Worm (Caenorhabditis elegans) whole organism, L4/young adult: Measurements from ENCODE around the gene cpx-2.

Experiments
- W03F9.2 ChIP-seq: fragments of 150-350 bp; optimal IDR thresholded peaks from 2 replicates; lab custom pipeline; 2014; ENCODE audit warnings: missing biosample characterization, missing genetic modification characterization
- dao-5 ChIP-seq: sonication (generic microtip); optimal IDR thresholded peaks from 2 replicates; lab custom pipeline; 2016; ENCODE audit warnings: missing genotype, missing genetic modification characterization, moderate library complexity, missing compliant biosample characterization
- him-1 ChIP-seq: sonication (generic microtip); optimal IDR thresholded peaks from 2 replicates; lab custom pipeline; 2016; ENCODE audit warnings: missing genotype, missing genetic modification reagents, missing genetic modification characterization, missing compliant biosample characterization

The cpx-2 gene

ce11 chrX:13071120-13071519 lies at the start of gene cpx-2:
cpx-2 (minus strand) TSS chrX:13071220.
- TF ChIP-seq W03F9.2 (tag; lab: Kevin White, UChicago) (no peak), him-1 (tag; lab: Kevin White, UChicago) (no peak), dao-5 (tag; lab: Kevin White, UChicago) (no peak)

ce11 chrX:13119900-13120299 lies 48.9 kb upstream of the cpx-2 start:
- no peak for TF ChIP-seq W03F9.2 (tag; lab: Kevin White, UChicago)
- no peak for TF ChIP-seq dao-5 (tag; lab: Kevin White, UChicago)
- no peak for TF ChIP-seq him-1 (tag; lab: Kevin White, UChicago)

ce11 chrX:13116380-13116779 lies 45.4 kb upstream of the cpx-2 start:
- no peak for TF ChIP-seq him-1 (tag; lab: Kevin White, UChicago)
- no peak for TF ChIP-seq dao-5 (tag; lab: Kevin White, UChicago)
- no peak for TF ChIP-seq W03F9.2 (tag; lab: Kevin White, UChicago)

- no peak for TF ChIP-seq him-1 (tag; lab: Kevin White, UChicago)
- no peak for TF ChIP-seq dao-5 (tag; lab: Kevin White, UChicago)
- no peak for TF ChIP-seq W03F9.2 (tag; lab: Kevin White, UChicago)
Observed at ce11 chrX:13115694-13116093, 44.7 kb upstream of the cpx-2 start.

ce11 chrX:13113457-13113856 lies 42.4 kb upstream of the cpx-2 start, which contains the start of gene F17H10.2:
F17H10.2 (plus strand) TSS chrX:13113772.
- TF ChIP-seq W03F9.2 (tag; lab: Kevin White, UChicago) (no peak), dao-5 (tag; lab: Kevin White, UChicago) (no peak), him-1 (tag; lab: Kevin White, UChicago) (no peak)

- no peak for TF ChIP-seq W03F9.2 (tag; lab: Kevin White, UChicago)
Observed at ce11 chrX:13112664-13113063, 41.6 kb upstream of the cpx-2 start.

- TF ChIP-seq him-1 (tag; lab: Kevin White, UChicago), result no peak
- TF ChIP-seq W03F9.2 (tag; lab: Kevin White, UChicago), result no peak
- TF ChIP-seq dao-5 (tag; lab: Kevin White, UChicago), result no peak
Observed at ce11 chrX:13110004-13110403, 39.0 kb upstream of the cpx-2 start.

ce11 chrX:13108664-13109063 lies 37.6 kb upstream of the cpx-2 start:
- TF ChIP-seq dao-5 (tag; lab: Kevin White, UChicago) (no peak), him-1 (tag; lab: Kevin White, UChicago) (no peak), W03F9.2 (tag; lab: Kevin White, UChicago) (no peak)

- TF ChIP-seq him-1 (tag; lab: Kevin White, UChicago) (no peak), dao-5 (tag; lab: Kevin White, UChicago) (no peak), W03F9.2 (tag; lab: Kevin White, UChicago) (no peak)
Observed at ce11 chrX:13106177-13106761, 35.2 kb upstream of the cpx-2 start.

ce11 chrX:13104966-13105365 lies 33.9 kb upstream of the cpx-2 start, which contains the start of gene F17H10.1:
F17H10.1 (plus strand) TSS chrX:13105241.
- TF ChIP-seq dao-5 (tag; lab: Kevin White, UChicago) (no peak), W03F9.2 (tag; lab: Kevin White, UChicago) (no peak), him-1 (tag; lab: Kevin White, UChicago) (no peak)

ce11 chrX:13102838-13103237 lies 31.8 kb upstream of the cpx-2 start:
- no peak for TF ChIP-seq him-1 (tag; lab: Kevin White, UChicago)
- no peak for TF ChIP-seq dao-5 (tag; lab: Kevin White, UChicago)
- no peak for TF ChIP-seq W03F9.2 (tag; lab: Kevin White, UChicago)

ce11 chrX:13100410-13100809 lies 29.4 kb upstream of the cpx-2 start, which contains the start of gene R03G8.6:
R03G8.6 (minus strand) TSS chrX:13100510.
- no peak for TF ChIP-seq dao-5 (tag; lab: Kevin White, UChicago)
- no peak for TF ChIP-seq W03F9.2 (tag; lab: Kevin White, UChicago)
- TF ChIP-seq him-1 (tag; lab: Kevin White, UChicago), result no peak

ce11 chrX:13091199-13091598 lies 20.2 kb upstream of the cpx-2 start:
- TF ChIP-seq W03F9.2 (tag; lab: Kevin White, UChicago) (no peak), him-1 (tag; lab: Kevin White, UChicago) (no peak), dao-5 (tag; lab: Kevin White, UChicago) (no peak)

- TF ChIP-seq dao-5 (tag; lab: Kevin White, UChicago) (no peak), him-1 (tag; lab: Kevin White, UChicago) (no peak), W03F9.2 (tag; lab: Kevin White, UChicago) (no peak)
Observed at ce11 chrX:13090665-13091064, 19.6 kb upstream of the cpx-2 start, which contains the start of gene R03G8.3. R03G8.3 (plus strand) TSS chrX:13090965.
